Worm (Caenorhabditis elegans): Measurements from ENCODE around the gene F26G1.10.

Gene F26G1.10

ce11 chrII:4769096-4769495, 5.1 kb upstream of the F26G1.10 start (continued):
- TF ChIP-seq zfp-3 (GFP tag; conservative IDR thresholded peaks at IDR 0.05) (no peak), lsy-2 (tag; optimal IDR thresholded peaks at IDR 0.05) (peak in 1 of 2 experiments; percentile 5), nhr-77 (tag; optimal IDR thresholded peaks at IDR 0.05) (peak; percentile 44), fos-1 (tag; optimal IDR thresholded peaks at IDR 0.05) (no peak), php-3 (GFP tag; IDR thresholded peaks at IDR 0.05) (peak; percentile 91), cey-2 (tag; optimal IDR thresholded peaks at IDR 0.05; ENCODE audit: borderline replicate concordance, insufficient read depth) (no peak), F26F4.8 (GFP tag; conservative IDR thresholded peaks at IDR 0.05) (no peak)

ce11 chrII:4769886-4770285, 4.3 kb upstream of the F26G1.10 start:
- TF ChIP-seq daf-16 (GFP tag; optimal IDR thresholded peaks at IDR 0.05) (no peak), daf-16 (tag; optimal IDR thresholded peaks at IDR 0.05) (peak; percentile 97), mep-1 (tag; optimal IDR thresholded peaks at IDR 0.05) (no peak), aly-2 (tag; optimal IDR thresholded peaks at IDR 0.05) (no peak), ZK546.5 (tag; optimal IDR thresholded peaks at IDR 0.05) (no peak), dmd-9 (GFP tag; IDR thresholded peaks at IDR 0.05) (no peak), nhr-41 (GFP tag; IDR thresholded peaks at IDR 0.05) (peak; percentile 78; the same call in 1 of the 2 replicates), dve-1 (tag; optimal IDR thresholded peaks at IDR 0.05; ENCODE audit: insufficient read depth) (peak; percentile 91), hlh-30 (tag; optimal IDR thresholded peaks at IDR 0.05; ENCODE audit: insufficient read depth) (peak; percentile 62), ZK337.2 (GFP tag; IDR thresholded peaks at IDR 0.05) (no peak), madf-5 (GFP tag; IDR thresholded peaks at IDR 0.05) (no peak), Y75B8A.6 (GFP tag; IDR thresholded peaks at IDR 0.05) (no peak), dmd-6 (GFP tag; IDR thresholded peaks at IDR 0.05) (peak; percentile 92), rbr-2 (tag; optimal IDR thresholded peaks at IDR 0.05) (no peak), snpc-1.2 (GFP tag; IDR thresholded peaks at IDR 0.05) (no peak), vab-7 (GFP tag; IDR thresholded peaks at IDR 0.05) (no peak), mxl-2 (GFP tag; conservative IDR thresholded peaks at IDR 0.05) (no peak), set-16 (GFP tag; IDR thresholded peaks at IDR 0.05) (no peak), php-3 (GFP tag; IDR thresholded peaks at IDR 0.05) (peak; percentile 98), nhr-77 (tag; optimal IDR thresholded peaks at IDR 0.05) (peak; percentile 29), nhr-6 (tag; optimal IDR thresholded peaks at IDR 0.05) (no peak), madf-9 (GFP tag; conservative IDR thresholded peaks at IDR 0.05) (no peak), nhr-10 (tag; optimal IDR thresholded peaks at IDR 0.05) (no peak), mdl-1 (tag; optimal IDR thresholded peaks at IDR 0.05) (peak in 1 of 2 experiments; percentile 13), F10B5.3 (tag; optimal IDR thresholded peaks at IDR 0.05) (no peak), mes-2 (tag; optimal IDR thresholded peaks at IDR 0.05; ENCODE audit: poor library complexity, severe bottlenecking) (no peak), ceh-62 (tag; optimal IDR thresholded peaks at IDR 0.05) (no peak), mdt-29 (GFP tag; IDR thresholded peaks at IDR 0.05) (0 out of 2 replicates have a peak, but pooled peaks have one; percentile 33), nhr-28 (tag; optimal IDR thresholded peaks at IDR 0.05) (peak; percentile 84), pqm-1 (tag; optimal IDR thresholded peaks at IDR 0.05) (peak; percentile 98), daf-8 (GFP tag; IDR thresholded peaks at IDR 0.05) (no peak), unc-62 (GFP tag; optimal IDR thresholded peaks at IDR 0.05 in 1 of 2) (no peak), unc-62 (tag; optimal IDR thresholded peaks at IDR 0.05) (no peak), lin-1 (GFP tag; IDR thresholded peaks at IDR 0.05) (peak; percentile 61), nhr-102 (tag; optimal IDR thresholded peaks at IDR 0.05) (peak; percentile 63), ctbp-1 (GFP tag; IDR thresholded peaks at IDR 0.05) (no peak), nhr-48 (tag; optimal IDR thresholded peaks at IDR 0.05) (peak; percentile 34), hlh-11 (tag; optimal IDR thresholded peaks at IDR 0.05) (peak; percentile 90), tra-1 (GFP tag; IDR thresholded peaks at IDR 0.05) (0 out of 2 replicates have a peak, but pooled peaks have one; percentile 42), ceh-44 (GFP tag; IDR thresholded peaks at IDR 0.05) (no peak)

Data from whole organism, L4 larva.